Worm (Caenorhabditis elegans): Measurements from ENCODE around the gene C44B11.4.

DNA sequence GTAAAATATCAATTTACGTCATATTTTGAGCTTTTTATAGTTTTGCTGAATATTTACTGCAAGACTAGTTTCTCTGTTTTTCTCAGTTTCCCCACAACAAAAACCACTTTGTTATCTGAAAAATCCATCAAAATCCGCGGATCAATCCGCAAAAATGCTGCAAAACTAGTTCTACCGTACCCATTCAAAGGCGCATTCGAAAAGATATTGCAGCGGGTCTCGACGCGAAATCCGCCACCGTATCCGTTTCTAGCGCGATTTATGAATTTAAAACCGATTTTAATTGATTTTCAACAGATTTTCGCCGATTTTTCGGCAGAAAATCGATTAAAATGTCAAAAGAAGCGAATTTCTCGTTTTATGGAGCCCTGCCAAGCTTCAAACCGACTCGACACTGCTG lies 27.8 kb upstream of the C44B11.4 start, which contains the start of gene R148.4:
- TF ChIP-seq ahr-1 (tag; optimal IDR thresholded peaks at IDR 0.05) (no peak), hlh-15 (tag; optimal IDR thresholded peaks at IDR 0.05) (no peak), tbx-2 (tag; optimal IDR thresholded peaks at IDR 0.05) (no peak), K09A11.1 (tag; optimal IDR thresholded peaks at IDR 0.05; ENCODE audit: insufficient read depth) (no peak), pqm-1 (tag; optimal IDR thresholded peaks at IDR 0.05) (no peak), ceh-34 (tag; optimal IDR thresholded peaks at IDR 0.05) (no peak), ceh-45 (GFP tag; IDR thresholded peaks at IDR 0.05) (no peak), ama-1 (optimal IDR thresholded peaks at IDR 0.05) (no peak), ets-4 (tag; optimal IDR thresholded peaks at IDR 0.05) (no peak), K02D7.2 (tag; optimal IDR thresholded peaks at IDR 0.05) (no peak), pha-4 (tag; optimal IDR thresholded peaks at IDR 0.05) (no peak), hlh-13 (GFP tag; optimal IDR thresholded peaks at IDR 0.05) (no peak), elt-4 (tag; optimal IDR thresholded peaks at IDR 0.05) (no peak), C08G9.2 (tag; optimal IDR thresholded peaks at IDR 0.05) (no peak)

All from whole organism, late embryonic.